Fruit fly (Drosophila melanogaster): ENCODE data around the gene Raf.

Raf gene

dm6 chrX:2306307-2306706 is 11.0 kb downstream of the Raf start (continued):
- TF ChIP-seq Sox102F (GFP tag; optimal IDR thresholded peaks at IDR 0.05) (peak; percentile 85), CG6808 (GFP tag; optimal IDR thresholded peaks at IDR 0.05) (peak; percentile 71), CG31627 (GFP tag; optimal IDR thresholded peaks at IDR 0.05) (peak; percentile 86), CG11902 (GFP tag; optimal IDR thresholded peaks at IDR 0.05) (peak; percentile 48), Blimp-1 (GFP tag; optimal IDR thresholded peaks at IDR 0.05) (peak; percentile 54), CG11294 (GFP tag; IDR thresholded peaks at IDR 0.05) (peak; percentile 52; the same call in 1 of the 2 replicates), fkh (GFP tag; optimal IDR thresholded peaks at IDR 0.05) (no peak), CG3032 (tag; optimal IDR thresholded peaks at IDR 0.05) (peak; percentile 59), achi (GFP tag; optimal IDR thresholded peaks at IDR 0.05) (peak; percentile 74), ss (GFP tag; optimal IDR thresholded peaks at IDR 0.05) (peak; percentile 12 to 40), OdsH (GFP tag; optimal IDR thresholded peaks at IDR 0.05) (peak; percentile 82), Gug (GFP tag; IDR thresholded peaks at IDR 0.05) (peak; percentile 62), vri (GFP tag; optimal IDR thresholded peaks at IDR 0.05) (peak; percentile 49), Ets96B (tag; optimal IDR thresholded peaks at IDR 0.05) (peak; percentile 56), eg (GFP tag; IDR thresholded peaks at IDR 0.05) (peak; percentile 17; the same call in 2 of the 3 replicates)

- no peak for TF ChIP-seq fkh (GFP tag; optimal IDR thresholded peaks at IDR 0.05)
- TF ChIP-seq Smox (GFP tag; optimal IDR thresholded peaks at IDR 0.05): no peak
- TF ChIP-seq Sox14 (GFP tag; optimal IDR thresholded peaks at IDR 0.05): no peak
- no peak for TF ChIP-seq Gug (GFP tag; IDR thresholded peaks at IDR 0.05)
- TF ChIP-seq CG11902 (GFP tag; optimal IDR thresholded peaks at IDR 0.05): no peak
- TF ChIP-seq spab (GFP tag; optimal IDR thresholded peaks at IDR 0.05): no peak
- TF ChIP-seq fd85E (GFP tag; optimal IDR thresholded peaks at IDR 0.05): no peak
- TF ChIP-seq lz (GFP tag; optimal IDR thresholded peaks at IDR 0.05): no peak
- no peak for TF ChIP-seq dsx (GFP tag; optimal IDR thresholded peaks at IDR 0.05; ENCODE audit: poor library complexity, severe bottlenecking)
- no peak for TF ChIP-seq acj6 (GFP tag; optimal IDR thresholded peaks at IDR 0.05)
- no peak for TF ChIP-seq vri (GFP tag; optimal IDR thresholded peaks at IDR 0.05)
- no peak for TF ChIP-seq CG32006 (GFP tag; optimal IDR thresholded peaks at IDR 0.05)
- TF ChIP-seq Sox15 (GFP tag; optimal IDR thresholded peaks at IDR 0.05): no peak
- no peak for TF ChIP-seq CG6808 (GFP tag; optimal IDR thresholded peaks at IDR 0.05)
- no peak for TF ChIP-seq achi (GFP tag; optimal IDR thresholded peaks at IDR 0.05)
Observed at dm6 chrX:2306760-2307159, 11.5 kb downstream of the Raf start.

dm6 chrX:2307564-2307963 is 12.3 kb downstream of the Raf start:
- TF ChIP-seq CG8632 (GFP tag; optimal IDR thresholded peaks at IDR 0.05) (no peak), topi (GFP tag; optimal IDR thresholded peaks at IDR 0.05) (no peak), vri (GFP tag; optimal IDR thresholded peaks at IDR 0.05) (no peak), CG6163 (GFP tag; IDR thresholded peaks at IDR 0.05) (no peak), acj6 (GFP tag; optimal IDR thresholded peaks at IDR 0.05) (no peak), Ets96B (tag; optimal IDR thresholded peaks at IDR 0.05) (peak; percentile 1), CG31627 (GFP tag; optimal IDR thresholded peaks at IDR 0.05) (no peak), Gug (GFP tag; IDR thresholded peaks at IDR 0.05) (no peak), Sox102F (GFP tag; optimal IDR thresholded peaks at IDR 0.05) (no peak), Hr39 (GFP tag; optimal IDR thresholded peaks at IDR 0.05) (no peak), fkh (GFP tag; optimal IDR thresholded peaks at IDR 0.05) (no peak), CG11762 (GFP tag; optimal IDR thresholded peaks at IDR 0.05; ENCODE audit: insufficient read depth) (no peak), fd85E (GFP tag; optimal IDR thresholded peaks at IDR 0.05) (no peak), CG11902 (GFP tag; optimal IDR thresholded peaks at IDR 0.05) (no peak), CG10669 (GFP tag; optimal IDR thresholded peaks at IDR 0.05) (no peak), CG3032 (tag; optimal IDR thresholded peaks at IDR 0.05) (peak; percentile 15), OdsH (GFP tag; optimal IDR thresholded peaks at IDR 0.05) (no peak), dsx (GFP tag; optimal IDR thresholded peaks at IDR 0.05; ENCODE audit: poor library complexity, severe bottlenecking) (peak; percentile 46), pdm3 (GFP tag; optimal IDR thresholded peaks at IDR 0.05) (no peak), Sox15 (GFP tag; optimal IDR thresholded peaks at IDR 0.05) (no peak), cyc (GFP tag; optimal IDR thresholded peaks at IDR 0.05) (no peak), lz (GFP tag; optimal IDR thresholded peaks at IDR 0.05) (no peak), CG15336 (GFP tag; IDR thresholded peaks at IDR 0.05) (no peak), ss (GFP tag; optimal IDR thresholded peaks at IDR 0.05) (peak; percentile 13 to 45), CG9139 (GFP tag; optimal IDR thresholded peaks at IDR 0.05) (no peak), spab (GFP tag; optimal IDR thresholded peaks at IDR 0.05) (no peak), Eip93F (GFP tag; optimal IDR thresholded peaks at IDR 0.05) (no peak), CG4318 (GFP tag; optimal IDR thresholded peaks at IDR 0.05) (no peak), CG8119 (GFP tag; IDR thresholded peaks at IDR 0.05) (no peak), CG11294 (GFP tag; IDR thresholded peaks at IDR 0.05) (no peak), Eip78C (GFP tag) (no peak), Blimp-1 (GFP tag; optimal IDR thresholded peaks at IDR 0.05) (no peak), CG7368 (GFP tag; optimal IDR thresholded peaks at IDR 0.05) (no peak), CG10631 (GFP tag; optimal IDR thresholded peaks at IDR 0.05) (no peak), CG6792 (GFP tag; optimal IDR thresholded peaks at IDR 0.05) (no peak), CG1621 (tag; optimal IDR thresholded peaks at IDR 0.05) (peak; percentile 33), CG6276 (GFP tag; optimal IDR thresholded peaks at IDR 0.05) (no peak), CG6808 (GFP tag; optimal IDR thresholded peaks at IDR 0.05) (no peak), CG32006 (GFP tag; optimal IDR thresholded peaks at IDR 0.05) (peak; percentile 6), CG6854 (GFP tag; optimal IDR thresholded peaks at IDR 0.05) (no peak)
